Fruit fly (Drosophila melanogaster) whole organism, prepupa: ENCODE data around the gene wb.

Experiments used
- CG10631 ChIP-seq: fragments of 200-800 bp; sonication (Bioruptor generic); optimal IDR thresholded peaks from 2 replicates; lab custom pipeline; 2016; ENCODE audit warnings: missing biosample characterization, missing genetic modification characterization
- CG11762 ChIP-seq: fragments of 200-800 bp; sonication (Bioruptor generic); optimal IDR thresholded peaks from 3 replicates; lab custom pipeline; 2016; ENCODE audit warnings: missing biosample characterization, missing genetic modification characterization; ENCODE audit not compliant: insufficient read depth
- CG15336 ChIP-seq: fragments of 200-800 bp; sonication (Bioruptor generic); IDR thresholded peaks from 2 replicates; pipeline ENCODE4 v1.3.6; 2022; ENCODE audit warnings: missing biosample characterization, missing genetic modification characterization
- CG4318 ChIP-seq: fragments of 200-800 bp; sonication (Bioruptor generic); optimal IDR thresholded peaks from 3 replicates; lab custom pipeline; 2017; ENCODE audit warnings: missing biosample characterization, mild to moderate bottlenecking, missing genetic modification characterization
- CG8319 ChIP-seq: fragments of 200-800 bp; sonication (Bioruptor generic); optimal IDR thresholded peaks from 3 replicates; lab custom pipeline; 2016; ENCODE audit warnings: missing biosample characterization, missing genetic modification characterization
- Lpt ChIP-seq: fragments of 200-800 bp; sonication (Bioruptor generic); optimal IDR thresholded peaks from 3 replicates; lab custom pipeline; 2016; ENCODE audit warnings: missing biosample characterization, missing genetic modification characterization
- Met ChIP-seq: fragments of 200-800 bp; sonication (Bioruptor generic); optimal IDR thresholded peaks from 3 replicates; lab custom pipeline; 2016; ENCODE audit warnings: missing biosample characterization, missing genetic modification characterization
- OdsH ChIP-seq: fragments of 200-800 bp; sonication (Bioruptor generic); optimal IDR thresholded peaks from 3 replicates; lab custom pipeline; 2016; ENCODE audit warnings: missing biosample characterization, missing genetic modification characterization
- Sox14 ChIP-seq: fragments of 200-800 bp; sonication (Bioruptor generic); optimal IDR thresholded peaks from 3 replicates; lab custom pipeline; 2016; ENCODE audit warnings: missing biosample characterization, missing genetic modification characterization
- dac ChIP-seq: fragments of 200-800 bp; sonication (Bioruptor generic); optimal IDR thresholded peaks from 2 replicates; lab custom pipeline; 2017; ENCODE audit warnings: missing biosample characterization, mild to moderate bottlenecking, missing genetic modification characterization
- dsx ChIP-seq: fragments of 200-800 bp; optimal IDR thresholded peaks from 3 replicates; lab custom pipeline; 2019; ENCODE audit warnings: missing biosample characterization, mild to moderate bottlenecking, missing genetic modification characterization, moderate library complexity; ENCODE audit not compliant: poor library complexity, severe bottlenecking
- spab ChIP-seq: fragments of 200-800 bp; sonication (Bioruptor generic); optimal IDR thresholded peaks from 2 replicates; lab custom pipeline; 2017; ENCODE audit warnings: missing biosample characterization, mild to moderate bottlenecking, missing genetic modification characterization, missing genetic modification reagents
- vri ChIP-seq: fragments of 200-800 bp; sonication (Bioruptor generic); optimal IDR thresholded peaks from 3 replicates; lab custom pipeline; 2016; ENCODE audit warnings: missing biosample characterization, mild to moderate bottlenecking, missing genetic modification characterization

DNA sequence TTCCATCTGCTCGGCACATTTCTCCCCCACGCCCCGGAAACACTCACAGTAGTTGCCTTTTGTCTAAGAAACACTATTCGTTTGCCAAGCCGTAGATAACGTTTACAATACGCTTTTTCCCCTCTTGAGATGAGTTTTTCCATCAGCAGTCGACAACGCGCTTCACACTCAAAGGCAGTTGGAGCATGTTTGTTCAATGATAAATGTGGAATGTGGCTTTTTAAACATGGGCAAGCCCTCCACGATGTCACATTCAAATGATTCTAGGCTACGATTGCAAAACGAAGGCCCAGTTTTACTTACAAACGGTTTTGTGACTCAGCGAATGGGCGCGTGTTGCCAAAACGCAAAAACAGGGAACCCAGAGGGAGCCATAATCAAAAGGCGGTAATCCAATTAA, 39.7 kb downstream of the wb start:
- no peak for TF ChIP-seq Met (GFP tag; lab: Kevin White, UChicago)
- TF ChIP-seq CG8319: no peak
- TF ChIP-seq dac (GFP tag; lab: Kevin White, UChicago): no peak
- TF ChIP-seq dsx (GFP tag; lab: Kevin White, UChicago): no peak
- no peak for TF ChIP-seq vri (GFP tag; lab: Kevin White, UChicago)
- TF ChIP-seq CG11762 (GFP tag; lab: Kevin White, UChicago): no peak
- no peak for TF ChIP-seq spab
- no peak for TF ChIP-seq Sox14
- no peak for TF ChIP-seq CG4318
- TF ChIP-seq Lpt (GFP tag; lab: Kevin White, UChicago): no peak
- TF ChIP-seq OdsH: no peak
- no peak for TF ChIP-seq CG15336
- TF ChIP-seq CG10631 (GFP tag; lab: Kevin White, UChicago): no peak
